Worm (Caenorhabditis elegans) whole organism, L2 larva: ENCODE measurements around the gene Y56A3A.2.

Experiments used
- egl-27 ChIP-seq: sonication (generic microtip); optimal IDR thresholded peaks from 3 replicates; lab custom pipeline; 2017; ENCODE audit warnings: missing biosample characterization, missing genetic modification reagents, missing genetic modification characterization
- nhr-25 ChIP-seq: fragments of 150-350 bp; sonication (generic microtip); optimal IDR thresholded peaks from 3 replicates; lab custom pipeline; 2014; ENCODE audit warnings: missing biosample characterization, missing genetic modification characterization

ce11 chrIII:11848317-11848716, 13.7 kb downstream of the Y56A3A.2 start:
- TF ChIP-seq nhr-25 (tag; lab: Kevin White, UChicago) (no peak), egl-27 (tag; lab: Kevin White, UChicago) (no peak)
